Worm (Caenorhabditis elegans): Measurements from ENCODE around the gene str-116.

ce11 chrV:11254980-11255379 is 11.8 kb upstream of the str-116 start, which contains the start of gene srsx-31:
- TF ChIP-seq flt-1 (GFP tag; IDR thresholded peaks at IDR 0.05) (no peak), ztf-23 (GFP tag; IDR thresholded peaks at IDR 0.05) (no peak), cog-1 (tag; optimal IDR thresholded peaks at IDR 0.05) (no peak), ref-1 (GFP tag; conservative IDR thresholded peaks at IDR 0.05) (no peak), med-1 (GFP tag; optimal IDR thresholded peaks at IDR 0.05; ENCODE audit: insufficient read depth) (no peak)
